Worm (Caenorhabditis elegans) whole organism, L2 larva: ENCODE measurements around the gene hpo-34.

ENCODE experiments used
- C34F6.9 ChIP-seq: fragments of 150-350 bp; optimal IDR thresholded peaks from 2 replicates; lab custom pipeline; 2014; ENCODE audit warnings: missing biosample characterization, missing genetic modification characterization
- F13H6.1 ChIP-seq: sonication (generic microtip); optimal IDR thresholded peaks from 2 replicates; lab custom pipeline; 2016; ENCODE audit warnings: missing genetic modification characterization, missing compliant biosample characterization
- Y55F3AM.14 ChIP-seq: fragments of 200-800 bp; sonication (Bioruptor generic); optimal IDR thresholded peaks from 2 replicates; lab custom pipeline; 2018; ENCODE audit warnings: mild to moderate bottlenecking, missing genetic modification characterization, missing compliant biosample characterization
- aly-2 ChIP-seq: fragments of 150-350 bp; optimal IDR thresholded peaks from 2 replicates; lab custom pipeline; 2014; ENCODE audit warnings: missing biosample characterization, missing genetic modification characterization
- blmp-1 ChIP-seq: sonication (generic microtip); optimal IDR thresholded peaks from 2 replicates; lab custom pipeline; 2017; ENCODE audit warnings: missing genetic modification characterization, mild to moderate bottlenecking, missing compliant biosample characterization, antibody characterized with exemption, moderate library complexity; ENCODE audit not compliant: insufficient read depth
- ceh-16 ChIP-seq: fragments of 150-350 bp; optimal IDR thresholded peaks from 2 replicates; lab custom pipeline; 2014; ENCODE audit warnings: missing biosample characterization, missing genetic modification characterization
- ceh-82 ChIP-seq: fragments of 150-350 bp; optimal IDR thresholded peaks from 2 replicates; lab custom pipeline; 2014; ENCODE audit warnings: missing biosample characterization, missing genetic modification characterization
- crh-2 ChIP-seq: sonication (generic microtip); optimal IDR thresholded peaks from 2 replicates; lab custom pipeline; 2017; ENCODE audit warnings: missing biosample characterization, missing genetic modification characterization
- elt-1 ChIP-seq: fragments of 150-350 bp; optimal IDR thresholded peaks from 2 replicates; lab custom pipeline; 2014; ENCODE audit warnings: missing biosample characterization, missing genetic modification characterization
- elt-3 ChIP-seq: sonication (generic microtip); optimal IDR thresholded peaks from 2 replicates; lab custom pipeline; 2017; ENCODE audit warnings: missing biosample characterization, missing genetic modification characterization
- fos-1 ChIP-seq: fragments of 150-350 bp; optimal IDR thresholded peaks from 2 replicates; lab custom pipeline; 2014; ENCODE audit warnings: missing biosample characterization, missing genetic modification characterization
- gmeb-1 ChIP-seq: fragments of 150-350 bp; optimal IDR thresholded peaks from 2 replicates; lab custom pipeline; 2014; ENCODE audit warnings: missing biosample characterization, missing genetic modification characterization
- lin-11 ChIP-seq: fragments of 150-350 bp; sonication (generic microtip); optimal IDR thresholded peaks from 2 replicates; lab custom pipeline; 2014; ENCODE audit warnings: missing biosample characterization, missing genetic modification characterization, inconsistent platforms, mixed read lengths
- lin-13 ChIP-seq: fragments of 150-350 bp; optimal IDR thresholded peaks from 2 replicates; lab custom pipeline; 2014; ENCODE audit warnings: missing biosample characterization, missing genetic modification reagents, missing genetic modification characterization
- lsy-2 ChIP-seq, 2 experiments: fragments of 150-350 bp in 1 of 2; sonication (generic microtip) in 1 of 2; optimal IDR thresholded peaks; 2 replicates each; lab custom pipeline; 2014 to 2017; ENCODE audit warnings: missing biosample characterization in 2 of 2, missing genetic modification characterization in 2 of 2
- mab-5 ChIP-seq: fragments of 150-350 bp; optimal IDR thresholded peaks from 2 replicates; lab custom pipeline; 2014; ENCODE audit warnings: missing biosample characterization, missing genetic modification characterization
- mdl-1 ChIP-seq, 2 experiments: fragments of 150-350 bp in 1 of 2; sonication (generic microtip) in 1 of 2; optimal IDR thresholded peaks; 2 replicates each; lab custom pipeline; 2017; ENCODE audit warnings: missing biosample characterization in 2 of 2, missing genetic modification characterization in 2 of 2
- nhr-10 ChIP-seq: sonication (generic microtip); optimal IDR thresholded peaks from 2 replicates; lab custom pipeline; 2017; ENCODE audit warnings: missing biosample characterization, missing genetic modification characterization
- nhr-11 ChIP-seq: fragments of 150-350 bp; optimal IDR thresholded peaks from 2 replicates; lab custom pipeline; 2014; ENCODE audit warnings: missing biosample characterization, missing genetic modification characterization
- nhr-12 ChIP-seq: fragments of 150-350 bp; optimal IDR thresholded peaks from 2 replicates; lab custom pipeline; 2014; ENCODE audit warnings: missing biosample characterization, missing genetic modification characterization
- nhr-129 ChIP-seq: fragments of 150-350 bp; optimal IDR thresholded peaks from 2 replicates; lab custom pipeline; 2014; ENCODE audit warnings: missing biosample characterization, missing genetic modification characterization
- nhr-21 ChIP-seq: fragments of 150-350 bp; optimal IDR thresholded peaks from 2 replicates; lab custom pipeline; 2014; ENCODE audit warnings: missing biosample characterization, missing genetic modification characterization
- nhr-23 ChIP-seq: fragments of 150-350 bp; optimal IDR thresholded peaks from 2 replicates; lab custom pipeline; 2014; ENCODE audit warnings: missing biosample characterization, missing genetic modification reagents, missing genetic modification characterization
- nhr-25 ChIP-seq: fragments of 150-350 bp; sonication (generic microtip); optimal IDR thresholded peaks from 3 replicates; lab custom pipeline; 2014; ENCODE audit warnings: missing biosample characterization, missing genetic modification characterization
- nhr-6 ChIP-seq: fragments of 150-350 bp; optimal IDR thresholded peaks from 2 replicates; lab custom pipeline; 2014; ENCODE audit warnings: missing biosample characterization, missing genetic modification characterization
- nhr-77 ChIP-seq: fragments of 150-350 bp; optimal IDR thresholded peaks from 2 replicates; lab custom pipeline; 2014; ENCODE audit warnings: missing biosample characterization, missing genetic modification characterization
- peb-1 ChIP-seq: fragments of 150-350 bp; optimal IDR thresholded peaks from 2 replicates; lab custom pipeline; 2014; ENCODE audit warnings: missing biosample characterization, missing genetic modification characterization
- sem-4 ChIP-seq: fragments of 150-350 bp; optimal IDR thresholded peaks from 2 replicates; lab custom pipeline; 2014; ENCODE audit warnings: missing biosample characterization, missing genetic modification reagents, missing genetic modification characterization
- skn-1 ChIP-seq: sonication (generic microtip); optimal IDR thresholded peaks from 2 replicates; lab custom pipeline; 2017; ENCODE audit warnings: missing biosample characterization, missing genetic modification characterization
- sma-3 ChIP-seq: sonication (generic microtip); optimal IDR thresholded peaks from 2 replicates; lab custom pipeline; 2016; ENCODE audit warnings: missing genetic modification reagents, missing genetic modification characterization, missing compliant biosample characterization
- sma-9 ChIP-seq, 2 experiments: fragments of 150-350 bp in 1 of 2; sonication (generic microtip) in 1 of 2; optimal IDR thresholded peaks; 2 replicates each; lab custom pipeline; 2014 to 2016; ENCODE audit warnings: missing genetic modification characterization in 2 of 2, mild to moderate bottlenecking in 1 of 2, missing biosample characterization in 1 of 2, missing compliant biosample characterization in 1 of 2, missing genetic modification reagents in 1 of 2, moderate library complexity in 1 of 2
- unc-39 ChIP-seq: fragments of 150-350 bp; optimal IDR thresholded peaks from 2 replicates; lab custom pipeline; 2014; ENCODE audit warnings: missing biosample characterization, missing genetic modification characterization
- unc-55 ChIP-seq: fragments of 150-350 bp; sonication (generic microtip); optimal IDR thresholded peaks from 3 replicates; lab custom pipeline; 2014; ENCODE audit warnings: missing biosample characterization, missing genetic modification reagents, missing genetic modification characterization
- unc-62 ChIP-seq: fragments of 150-350 bp; optimal IDR thresholded peaks from 2 replicates; lab custom pipeline; 2014; ENCODE audit warnings: missing biosample characterization, missing genetic modification reagents, missing genetic modification characterization
- zag-1 ChIP-seq: fragments of 150-350 bp; optimal IDR thresholded peaks from 2 replicates; lab custom pipeline; 2014; ENCODE audit warnings: missing biosample characterization, missing genetic modification characterization
- ztf-1 ChIP-seq: fragments of 200-800 bp; sonication (Bioruptor generic); conservative IDR thresholded peaks from 2 replicates; pipeline ENCODE4 v1.3.6; 2022; ENCODE audit warnings: missing genetic modification characterization, missing compliant biosample characterization
- ztf-11 ChIP-seq: sonication (generic microtip); optimal IDR thresholded peaks from 2 replicates; lab custom pipeline; 2017; ENCODE audit warnings: missing biosample characterization, missing genetic modification characterization
- ztf-4 ChIP-seq: fragments of 150-350 bp; optimal IDR thresholded peaks from 2 replicates; lab custom pipeline; 2014; ENCODE audit warnings: missing biosample characterization, missing genetic modification characterization

hpo-34 gene

ce11 chrX:11477748-11478147 lies 41.1 kb downstream of the hpo-34 start:
- TF ChIP-seq F13H6.1 (tag; lab: Kevin White, UChicago) (peak; percentile 68), mab-5 (no peak), sma-9 (GFP tag; optimal IDR thresholded peaks at IDR 0.05; lab: Kevin White, UChicago) (peak; percentile 20), sma-9 (tag; optimal IDR thresholded peaks at IDR 0.05; lab: Kevin White, UChicago) (no peak), nhr-129 (tag; lab: Kevin White, UChicago) (no peak)

ce11 chrX:11475780-11476179 lies 43.1 kb downstream of the hpo-34 start:
- TF ChIP-seq ztf-1 (GFP tag; lab: Robert Waterston, UW) (no peak), unc-39 (tag; lab: Kevin White, UChicago) (no peak), lin-13 (no peak)

ce11 chrX:11474605-11475385 lies 44.1 kb downstream of the hpo-34 start:
- TF ChIP-seq sem-4 (tag; lab: Kevin White, UChicago) = peak; percentile 11
- no peak for TF ChIP-seq F13H6.1 (tag; lab: Kevin White, UChicago)
- TF ChIP-seq unc-55 (GFP tag; lab: Kevin White, UChicago) = peak; percentile 1
- no peak for TF ChIP-seq nhr-10 (tag; lab: Kevin White, UChicago)
- TF ChIP-seq nhr-25 (tag; lab: Kevin White, UChicago) = no peak
- no peak for TF ChIP-seq unc-62 (GFP tag; lab: Kevin White, UChicago)
- TF ChIP-seq lsy-2 (tag; optimal IDR thresholded peaks at IDR 0.05; lab: Kevin White, UChicago) = peak in 1 of 2 experiments; percentile 47
- peak; percentile 43 for TF ChIP-seq sma-9 (GFP tag; optimal IDR thresholded peaks at IDR 0.05; lab: Kevin White, UChicago)
- no peak for TF ChIP-seq sma-9 (tag; optimal IDR thresholded peaks at IDR 0.05; lab: Kevin White, UChicago)
- TF ChIP-seq ztf-4 (tag; lab: Kevin White, UChicago) = peak; percentile 40
- TF ChIP-seq mab-5 = peak; percentile 29
- TF ChIP-seq nhr-129 (tag; lab: Kevin White, UChicago) = peak; percentile 47
- no peak for TF ChIP-seq blmp-1 (tag; lab: Kevin White, UChicago)
- no peak for TF ChIP-seq sma-3 (GFP tag; lab: Kevin White, UChicago)
- TF ChIP-seq nhr-23 (tag; lab: Kevin White, UChicago) = no peak
- peak; percentile 5 for TF ChIP-seq C34F6.9 (tag; lab: Kevin White, UChicago)

- TF ChIP-seq nhr-12 (no peak), blmp-1 (tag; lab: Kevin White, UChicago) (peak; percentile 45), nhr-11 (no peak), fos-1 (tag; lab: Kevin White, UChicago) (peak; percentile 2), F13H6.1 (tag; lab: Kevin White, UChicago) (peak; percentile 56), elt-1 (tag; lab: Kevin White, UChicago) (peak; percentile 7), nhr-21 (peak; percentile 6), nhr-25 (tag; lab: Kevin White, UChicago) (peak; percentile 77), peb-1 (peak; percentile 72)
These were observed 44.7 kb downstream of the hpo-34 start for ce11 chrX:11474149-11474585.

ce11 chrX:11472953-11473671 lies 45.8 kb downstream of the hpo-34 start:
- peak; percentile 62 for TF ChIP-seq sma-9 (GFP tag; optimal IDR thresholded peaks at IDR 0.05; lab: Kevin White, UChicago)
- TF ChIP-seq sma-9 (tag; optimal IDR thresholded peaks at IDR 0.05; lab: Kevin White, UChicago) = no peak
- TF ChIP-seq zag-1 (tag; lab: Kevin White, UChicago) = peak; percentile 55
- TF ChIP-seq ceh-16 (tag; lab: Kevin White, UChicago) = no peak
- TF ChIP-seq gmeb-1 (tag; lab: Kevin White, UChicago) = no peak
- TF ChIP-seq unc-39 (tag; lab: Kevin White, UChicago) = no peak
- peak; percentile 10 for TF ChIP-seq ceh-82 (tag; lab: Kevin White, UChicago)
- peak; percentile 84 for TF ChIP-seq Y55F3AM.14 (GFP tag; lab: Kevin White, UChicago)
- TF ChIP-seq ztf-4 (tag; lab: Kevin White, UChicago) = peak; percentile 5
- no peak for TF ChIP-seq elt-3
- no peak for TF ChIP-seq nhr-25 (tag; lab: Kevin White, UChicago)
- peak; percentile 81 for TF ChIP-seq mab-5
- TF ChIP-seq lin-11 (tag; lab: Kevin White, UChicago) = no peak
- TF ChIP-seq mdl-1 (tag; optimal IDR thresholded peaks at IDR 0.05; lab: Kevin White, UChicago) = peak; percentile 57 to 86
- TF ChIP-seq ztf-1 (GFP tag; lab: Robert Waterston, UW) = 0 out of 2 replicates have a peak, but pooled peaks have one; percentile 21
- peak; percentile 4 for TF ChIP-seq sem-4 (tag; lab: Kevin White, UChicago)
- TF ChIP-seq F13H6.1 (tag; lab: Kevin White, UChicago) = peak; percentile 85
- no peak for TF ChIP-seq nhr-12
- TF ChIP-seq nhr-6 (tag; lab: Kevin White, UChicago) = no peak
- peak; percentile 42 for TF ChIP-seq unc-55 (GFP tag; lab: Kevin White, UChicago)
- TF ChIP-seq lsy-2 (tag; optimal IDR thresholded peaks at IDR 0.05; lab: Kevin White, UChicago) = peak; percentile 12 to 56
- no peak for TF ChIP-seq skn-1
- TF ChIP-seq nhr-77 (tag; lab: Kevin White, UChicago) = no peak
- TF ChIP-seq ztf-11 (tag; lab: Kevin White, UChicago) = no peak
- TF ChIP-seq C34F6.9 (tag; lab: Kevin White, UChicago) = peak; percentile 56
- TF ChIP-seq aly-2 (tag; lab: Kevin White, UChicago) = no peak
- TF ChIP-seq crh-2 = peak; percentile 43
- TF ChIP-seq nhr-129 (tag; lab: Kevin White, UChicago) = peak; percentile 66
